Fruit fly (Drosophila melanogaster) Kc167 (cell line): ENCODE results near the gene Piezo.

ENCODE experiments used
- Myc ChIP-seq: fragments of >200 bp; optimal IDR thresholded peaks from 2 replicates; lab custom pipeline; 2017; ENCODE audit warnings: missing external identifiers
- Sin3A ChIP-seq: fragments of >200 bp; optimal IDR thresholded peaks from 2 replicates; lab custom pipeline; 2018; ENCODE audit warnings: missing external identifiers
- h ChIP-seq: fragments of >200 bp; optimal IDR thresholded peaks from 3 replicates; lab custom pipeline; 2018; ENCODE audit warnings: missing external identifiers
- insv ChIP-seq: fragments of >200 bp; optimal IDR thresholded peaks from 3 replicates; lab custom pipeline; 2018; ENCODE audit warnings: missing external identifiers
- psq ChIP-seq: fragments of >200 bp; optimal IDR thresholded peaks from 2 replicates; lab custom pipeline; 2017; ENCODE audit warnings: missing external identifiers
- ttk ChIP-seq: sonication (Bioruptor generic); optimal IDR thresholded peaks from 2 replicates; lab custom pipeline; 2017; ENCODE audit warnings: missing external identifiers

Gene Piezo

DNA sequence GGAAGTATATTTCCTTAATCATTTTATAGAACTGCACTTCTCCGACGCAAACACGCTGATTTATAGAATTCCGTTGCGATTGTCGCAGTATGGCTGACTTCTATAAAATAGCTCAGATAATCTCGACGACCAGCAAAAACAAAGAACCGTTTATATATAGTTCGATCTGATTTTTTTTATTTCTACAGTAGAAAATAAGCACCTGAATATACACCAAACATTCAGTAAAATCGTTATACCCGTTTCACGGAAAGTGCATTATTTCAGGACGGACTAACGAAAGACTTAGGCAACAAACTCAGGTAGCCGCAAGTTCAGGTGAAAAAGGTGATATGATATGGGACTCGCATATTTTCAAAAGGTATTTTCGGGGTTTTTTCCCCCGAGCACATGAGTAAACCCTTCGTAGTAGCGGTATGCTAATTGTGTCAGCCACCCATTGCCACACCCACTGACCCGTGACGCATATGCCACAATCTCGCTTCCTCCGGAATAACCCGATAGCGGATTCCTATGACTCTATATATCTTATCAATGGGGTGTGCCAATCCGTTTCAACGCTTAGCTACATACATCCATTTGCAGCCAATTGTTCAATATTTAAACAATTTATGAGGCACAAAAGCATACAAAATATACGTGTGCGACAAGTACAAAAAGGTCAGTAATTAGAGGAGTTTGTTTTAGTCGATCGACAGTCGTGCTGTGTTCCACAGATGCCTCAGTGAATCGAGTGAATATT, 17.6 kb upstream of the Piezo start, which contains the start of the genes CG42763 and CG43394:
CG42763 (minus strand) TSS at position 41 of the 742 bp plus-strand sequence.
CG43394 (plus strand) TSS at position 692 of the 742 bp plus-strand sequence.
- TF ChIP-seq psq (lab: Kevin White, UChicago) (no peak), Sin3A (lab: Kevin White, UChicago) (no peak), Myc (lab: Kevin White, UChicago) (no peak), insv (no peak), h (lab: Kevin White, UChicago) (no peak), ttk (lab: Kevin White, UChicago) (no peak)

DNA sequence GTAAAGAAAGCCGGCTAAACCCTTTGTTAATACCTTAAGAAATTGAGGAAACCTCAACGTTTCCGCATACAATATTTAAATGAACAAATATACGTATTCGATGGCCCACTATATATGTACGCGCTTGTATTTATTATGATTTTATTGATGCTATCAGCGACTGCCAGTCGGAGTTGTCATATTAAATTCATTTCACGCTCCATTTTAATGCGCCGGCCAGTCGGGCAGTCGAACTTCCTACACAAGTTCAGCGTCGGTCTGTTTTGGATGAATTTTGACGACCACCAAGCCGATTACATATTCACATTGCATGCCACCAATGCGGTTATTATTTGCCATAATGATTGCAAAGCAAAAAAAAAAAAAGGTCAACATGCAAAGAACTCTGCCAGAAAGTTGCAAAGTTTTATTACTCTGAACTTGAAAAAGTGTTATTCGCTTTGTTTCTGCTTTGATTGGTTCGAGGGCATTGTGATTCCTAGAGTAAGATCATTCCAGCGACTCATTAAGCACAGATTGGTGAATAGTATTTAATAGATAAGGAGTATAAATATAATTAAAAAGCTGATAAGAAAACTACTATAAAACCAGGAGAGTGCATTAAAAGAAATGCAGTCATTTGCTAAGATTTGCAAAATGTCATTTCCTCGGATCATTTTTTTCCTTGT, 15.7 kb upstream of the Piezo start, which contains the start of gene CG31606:
CG31606 (plus strand) TSS at position 618 of the 668 bp plus-strand sequence.
- TF ChIP-seq Sin3A (lab: Kevin White, UChicago) = no peak
- TF ChIP-seq Myc (lab: Kevin White, UChicago) = no peak
- TF ChIP-seq insv = no peak
- no peak for TF ChIP-seq h (lab: Kevin White, UChicago)
- TF ChIP-seq psq (lab: Kevin White, UChicago) = no peak
- no peak for TF ChIP-seq ttk (lab: Kevin White, UChicago)

dm6 chr2L:8148514-8149085, 14.3 kb upstream of the Piezo start:
- no peak for TF ChIP-seq insv
- no peak for TF ChIP-seq Sin3A (lab: Kevin White, UChicago)

DNA sequence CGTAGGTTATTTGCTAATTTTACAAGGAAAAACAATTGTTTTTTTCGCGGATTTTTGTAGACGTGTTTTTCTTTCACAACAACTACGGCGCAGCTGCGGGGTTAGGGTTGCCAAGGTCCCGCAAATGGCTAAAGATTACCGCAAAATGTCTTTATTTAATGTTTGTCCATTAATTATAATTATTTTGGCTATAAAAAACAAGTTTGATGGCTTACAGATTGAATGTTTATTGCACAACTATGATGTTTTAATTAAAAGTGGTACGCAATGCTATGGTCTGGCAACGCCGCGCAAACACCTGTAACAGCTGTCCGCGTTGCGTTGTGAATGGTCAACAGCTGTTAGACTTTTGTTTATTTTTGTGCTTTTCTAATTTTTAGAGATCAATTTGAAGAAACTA, 6.2 kb upstream of the Piezo start:
- TF ChIP-seq Myc (lab: Kevin White, UChicago) = no peak
- no peak for TF ChIP-seq insv

dm6 chr2L:8157166-8157565, 5.7 kb upstream of the Piezo start:
- TF ChIP-seq ttk (lab: Kevin White, UChicago) = no peak
- no peak for TF ChIP-seq h (lab: Kevin White, UChicago)
- no peak for TF ChIP-seq psq (lab: Kevin White, UChicago)

DNA sequence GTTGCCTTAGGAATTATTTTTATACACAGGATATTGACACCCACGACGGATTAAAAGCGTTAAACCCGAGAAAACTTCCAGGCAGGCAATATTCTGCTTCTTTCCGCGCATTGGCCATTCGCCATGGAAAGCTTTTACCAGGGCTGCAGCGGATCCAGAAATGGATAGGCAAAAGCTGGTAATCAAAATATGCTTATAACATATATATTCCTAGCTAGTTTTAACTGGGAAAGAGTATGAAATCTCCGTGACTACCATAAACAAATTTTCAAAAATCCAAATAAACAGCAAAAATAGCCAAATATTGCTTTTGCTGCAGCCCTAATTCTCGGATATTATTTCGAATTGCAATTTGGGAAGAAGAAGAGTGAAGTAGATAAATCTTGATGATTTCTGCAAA, 3.4 kb upstream of the Piezo start, which contains the start of the genes PAPLA1 and Rbsn-5:
PAPLA1 (minus strand) TSS at position 141 of the 400 bp plus-strand sequence.
Rbsn-5 (plus strand) TSS at position 335 of the 400 bp plus-strand sequence.
- no peak for TF ChIP-seq ttk (lab: Kevin White, UChicago)

dm6 chr2L:8161994-8162306, 923 bp upstream of the Piezo start:
- no peak for TF ChIP-seq insv
- TF ChIP-seq h (lab: Kevin White, UChicago) = no peak
- no peak for TF ChIP-seq Sin3A (lab: Kevin White, UChicago)
- TF ChIP-seq ttk (lab: Kevin White, UChicago) = no peak
- TF ChIP-seq psq (lab: Kevin White, UChicago) = no peak
- TF ChIP-seq Myc (lab: Kevin White, UChicago) = no peak

- TF ChIP-seq Myc (lab: Kevin White, UChicago) = no peak
- TF ChIP-seq Sin3A (lab: Kevin White, UChicago) = no peak
- TF ChIP-seq insv = no peak
- no peak for TF ChIP-seq psq (lab: Kevin White, UChicago)
- no peak for TF ChIP-seq ttk (lab: Kevin White, UChicago)
- no peak for TF ChIP-seq h (lab: Kevin White, UChicago)
These were observed 407 bp upstream of the Piezo start, which contains the start of gene Acbp1 for dm6 chr2L:8162307-8163024. Gene Acbp1 (minus strand): TSS chr2L:8162452.

DNA sequence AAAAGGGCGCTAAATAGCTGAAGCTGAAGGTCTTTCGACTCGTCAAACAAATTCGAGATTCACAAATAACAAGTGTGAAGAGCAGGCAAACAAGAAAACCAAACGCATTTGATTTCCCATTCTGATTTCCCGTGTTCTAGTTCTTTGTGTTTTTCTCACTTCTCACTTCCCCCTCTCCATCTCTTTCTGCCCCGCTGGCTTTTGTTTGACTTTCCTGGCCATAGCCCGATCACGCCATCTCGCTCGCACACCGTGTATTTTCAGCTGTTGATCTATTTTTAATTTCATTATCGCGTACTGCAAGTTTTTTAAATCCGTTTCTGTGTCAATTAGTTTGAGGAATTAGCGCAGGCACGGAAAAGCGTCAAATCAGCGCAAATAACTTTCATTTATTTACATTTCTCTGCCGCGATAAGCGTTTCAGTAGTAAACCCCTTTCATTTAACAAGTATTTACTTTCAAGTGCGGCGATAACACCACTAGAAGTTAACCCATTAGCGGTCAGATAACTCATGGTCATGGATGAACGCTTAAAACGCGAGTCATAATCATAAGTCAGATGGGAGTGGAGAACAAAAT, 804 bp downstream of the Piezo start:
- no peak for TF ChIP-seq ttk (lab: Kevin White, UChicago)
- no peak for TF ChIP-seq Sin3A (lab: Kevin White, UChicago)
- TF ChIP-seq h (lab: Kevin White, UChicago) = no peak
- no peak for TF ChIP-seq insv
- no peak for TF ChIP-seq psq (lab: Kevin White, UChicago)
- no peak for TF ChIP-seq Myc (lab: Kevin White, UChicago)

DNA sequence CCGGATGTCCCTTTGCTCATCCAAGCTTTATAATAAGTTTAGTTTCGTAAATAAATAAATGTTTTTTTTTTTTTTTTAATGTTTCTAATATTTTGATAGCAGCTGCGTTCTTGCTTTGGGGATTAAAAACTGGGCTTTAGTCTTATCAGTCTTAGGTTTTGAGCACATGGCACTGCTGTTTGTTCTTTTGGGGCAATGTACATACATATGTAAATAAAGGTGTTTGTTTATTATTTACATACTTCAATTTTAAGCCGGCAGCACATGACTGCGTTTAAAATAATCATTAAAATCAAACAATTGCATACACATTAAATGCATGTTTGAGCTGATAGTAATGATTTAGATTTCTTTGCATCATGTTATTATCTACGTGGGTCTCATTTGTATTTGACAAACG, 1.3 kb downstream of the Piezo start:
- TF ChIP-seq insv = no peak
- TF ChIP-seq Sin3A (lab: Kevin White, UChicago) = no peak
- no peak for TF ChIP-seq psq (lab: Kevin White, UChicago)
- TF ChIP-seq Myc (lab: Kevin White, UChicago) = no peak
- no peak for TF ChIP-seq h (lab: Kevin White, UChicago)
- no peak for TF ChIP-seq ttk (lab: Kevin White, UChicago)

dm6 chr2L:8165800-8166576, 3.1 kb downstream of the Piezo start:
- TF ChIP-seq h (lab: Kevin White, UChicago) (no peak), insv (no peak), Myc (lab: Kevin White, UChicago) (no peak), Sin3A (lab: Kevin White, UChicago) (no peak), ttk (lab: Kevin White, UChicago) (no peak), psq (lab: Kevin White, UChicago) (no peak)
